Fruit fly (Drosophila melanogaster): ENCODE data around the gene CG11977.

CG11977 gene

dm6 chr3R:9038652-9039051 is 41.2 kb downstream of the CG11977 start, which contains the start of gene hyx (continued):
- TF ChIP-seq CG30020 (tag; optimal IDR thresholded peaks at IDR 0.05) (no peak), CG17829 (tag; optimal IDR thresholded peaks at IDR 0.05) (peak; percentile 38), sens (GFP tag) (peak; percentile 95), gfzf (GFP tag; optimal IDR thresholded peaks at IDR 0.05) (no peak), Optix (GFP tag; IDR thresholded peaks at IDR 0.05) (no peak), gem (tag; optimal IDR thresholded peaks at IDR 0.05) (peak; percentile 53), CG4730 (GFP tag; IDR thresholded peaks at IDR 0.05) (no peak), gsb (GFP tag; IDR thresholded peaks at IDR 0.05) (no peak), rib (GFP tag; IDR thresholded peaks at IDR 0.05) (no peak), en (GFP tag; optimal IDR thresholded peaks at IDR 0.05) (no peak), Blimp-1 (GFP tag; optimal IDR thresholded peaks at IDR 0.05) (peak; percentile 3), CG3163 (GFP tag; optimal IDR thresholded peaks at IDR 0.05) (no peak), fd3F (GFP tag; optimal IDR thresholded peaks at IDR 0.05) (no peak), CG10543 (GFP tag; optimal IDR thresholded peaks at IDR 0.05) (peak; percentile 29), scrt (GFP tag; optimal IDR thresholded peaks at IDR 0.05) (peak; percentile 43), CG13424 (tag; optimal IDR thresholded peaks at IDR 0.05) (peak; percentile 52), Hr39 (optimal IDR thresholded peaks at IDR 0.05) (no peak), CG12219 (GFP tag; optimal IDR thresholded peaks at IDR 0.05) (peak; percentile 29), Dref (GFP tag; IDR thresholded peaks at IDR 0.05) (peak; percentile 42), CG9609 (GFP tag; optimal IDR thresholded peaks at IDR 0.05) (peak; percentile 8), sob (GFP tag; IDR thresholded peaks at IDR 0.05) (peak; percentile 61; the same call in 1 of the 2 replicates), Vsx1 (GFP tag; optimal IDR thresholded peaks at IDR 0.05) (no peak), cas (GFP tag; IDR thresholded peaks at IDR 0.05) (0 out of 2 replicates have a peak, but pooled peaks have one; percentile 27), NK7.1 (GFP tag; optimal IDR thresholded peaks at IDR 0.05) (no peak), gcm2 (GFP tag; optimal IDR thresholded peaks at IDR 0.05) (no peak), pnt (GFP tag; optimal IDR thresholded peaks at IDR 0.05) (no peak), gt (GFP tag; IDR thresholded peaks at IDR 0.05) (no peak), Neu2 (GFP tag; optimal IDR thresholded peaks at IDR 0.05; ENCODE audit: borderline replicate concordance) (no peak), CG4617 (GFP tag; optimal IDR thresholded peaks at IDR 0.05; ENCODE audit: borderline replicate concordance) (no peak), CG15011 (GFP tag; optimal IDR thresholded peaks at IDR 0.05) (no peak), eyg (GFP tag; optimal IDR thresholded peaks at IDR 0.05) (no peak), esg (GFP tag; conservative IDR thresholded peaks at IDR 0.05) (no peak), Mes4 (GFP tag; optimal IDR thresholded peaks at IDR 0.05) (no peak), yki (optimal IDR thresholded peaks at IDR 0.05) (no peak), CG7786 (GFP tag; optimal IDR thresholded peaks at IDR 0.05) (no peak), PHDP (tag; optimal IDR thresholded peaks at IDR 0.05) (peak; percentile 0), da (GFP tag; optimal IDR thresholded peaks at IDR 0.05) (no peak), HLH3B (GFP tag; IDR thresholded peaks at IDR 0.05) (no peak), Oaz (GFP tag; IDR thresholded peaks at IDR 0.05) (no peak), YL-1 (GFP tag; optimal IDR thresholded peaks at IDR 0.05) (no peak), Trl (optimal IDR thresholded peaks at IDR 0.05) (no peak), Trl (GFP tag; optimal IDR thresholded peaks at IDR 0.05) (peak; percentile 41), TFAM (GFP tag; optimal IDR thresholded peaks at IDR 0.05) (no peak), jumu (GFP tag; optimal IDR thresholded peaks at IDR 0.05) (peak; percentile 19), gro (GFP tag; optimal IDR thresholded peaks at IDR 0.05) (peak; percentile 76), corto (GFP tag; optimal IDR thresholded peaks at IDR 0.05) (no peak), CG12236 (GFP tag; optimal IDR thresholded peaks at IDR 0.05) (no peak), dysf (GFP tag; IDR thresholded peaks at IDR 0.05) (0 out of 3 replicates have a peak, but pooled peaks have one; percentile 28), CG16779 (GFP tag; IDR thresholded peaks at IDR 0.05) (no peak), sima (GFP tag; optimal IDR thresholded peaks at IDR 0.05) (no peak), CG8478 (optimal IDR thresholded peaks at IDR 0.05) (no peak), CG10366 (GFP tag; IDR thresholded peaks at IDR 0.05) (peak; percentile 31; the same call in 1 of the 2 replicates), Dek (tag; optimal IDR thresholded peaks at IDR 0.05) (peak; percentile 41), Hand (GFP tag; optimal IDR thresholded peaks at IDR 0.05) (no peak)
